Worm (Caenorhabditis elegans) whole organism, mixed stage, embryonic: Measurements from ENCODE around the gene Y76B12C.8.

Experiments
- bed-3 ChIP-seq: fragments of 200-800 bp; sonication (Bioruptor generic); optimal IDR thresholded peaks from 3 replicates; lab custom pipeline; 2018; ENCODE audit warnings: mild to moderate bottlenecking, missing genetic modification characterization, moderate library complexity, missing compliant biosample characterization
- cnd-1 ChIP-seq: fragments of 200-800 bp; sonication (Bioruptor generic); optimal IDR thresholded peaks from 2 replicates; lab custom pipeline; 2018; ENCODE audit warnings: mild to moderate bottlenecking, missing genetic modification characterization, missing compliant biosample characterization
- elt-3 ChIP-seq: fragments of 150-350 bp; optimal IDR thresholded peaks from 2 replicates; lab custom pipeline; 2014; ENCODE audit warnings: missing biosample characterization, missing genetic modification characterization
- lin-32 ChIP-seq: fragments of 200-800 bp; sonication (Bioruptor generic); optimal IDR thresholded peaks from 2 replicates; lab custom pipeline; 2018; ENCODE audit warnings: mild to moderate bottlenecking, missing genetic modification characterization, missing compliant biosample characterization
- mep-1 ChIP-seq: fragments of 150-350 bp; optimal IDR thresholded peaks from 2 replicates; lab custom pipeline; 2017; ENCODE audit warnings: missing biosample characterization, missing genetic modification reagents, missing genetic modification characterization, inconsistent platforms
- nhr-12 ChIP-seq: fragments of 150-350 bp; optimal IDR thresholded peaks from 2 replicates; lab custom pipeline; 2014; ENCODE audit warnings: missing biosample characterization, missing genetic modification characterization
- nhr-76 ChIP-seq: sonication (generic microtip); optimal IDR thresholded peaks from 2 replicates; lab custom pipeline; 2017; ENCODE audit warnings: missing biosample characterization, missing genetic modification characterization
- pha-4 ChIP-seq: fragments of 150-350 bp; optimal IDR thresholded peaks from 2 replicates; lab custom pipeline; 2018; ENCODE audit warnings: missing biosample characterization, missing genetic modification reagents, missing genetic modification characterization
- snpc-4 ChIP-seq: fragments of 150-350 bp; optimal IDR thresholded peaks from 2 replicates; lab custom pipeline; 2014; ENCODE audit warnings: missing biosample characterization, missing genetic modification characterization
- sptf-1 ChIP-seq: sonication (generic microtip); optimal IDR thresholded peaks from 2 replicates; lab custom pipeline; 2017; ENCODE audit warnings: mild to moderate bottlenecking, missing genetic modification characterization, moderate library complexity, missing compliant biosample characterization
- tbx-8 ChIP-seq: fragments of 200-800 bp; sonication (Bioruptor generic); optimal IDR thresholded peaks from 2 replicates; lab custom pipeline; 2018; ENCODE audit warnings: mild to moderate bottlenecking, missing genetic modification characterization, moderate library complexity, missing compliant biosample characterization
- unc-39 ChIP-seq: fragments of 150-350 bp; optimal IDR thresholded peaks from 2 replicates; lab custom pipeline; 2014; ENCODE audit warnings: missing biosample characterization, missing genetic modification characterization
- unc-62 ChIP-seq: fragments of 150-350 bp; optimal IDR thresholded peaks from 2 replicates; lab custom pipeline; 2014; ENCODE audit warnings: missing biosample characterization, missing genetic modification reagents, missing genetic modification characterization
- ztf-11 ChIP-seq: fragments of 150-350 bp; optimal IDR thresholded peaks from 2 replicates; lab custom pipeline; 2014; ENCODE audit warnings: missing biosample characterization, missing genetic modification characterization

- TF ChIP-seq nhr-76 (tag; lab: Kevin White, UChicago) (no peak), unc-39 (tag; lab: Kevin White, UChicago) (no peak), unc-62 (GFP tag; lab: Kevin White, UChicago) (no peak), snpc-4 (tag; lab: Kevin White, UChicago) (no peak), lin-32 (GFP tag; lab: Kevin White, UChicago) (no peak), cnd-1 (tag; lab: Kevin White, UChicago) (no peak), tbx-8 (GFP tag; lab: Kevin White, UChicago) (no peak), elt-3 (tag; lab: Kevin White, UChicago) (no peak), bed-3 (GFP tag; lab: Kevin White, UChicago) (no peak), pha-4 (tag; lab: Kevin White, UChicago) (no peak), mep-1 (tag; lab: Kevin White, UChicago) (no peak), ztf-11 (no peak), sptf-1 (tag; lab: Kevin White, UChicago) (no peak), nhr-12 (tag; lab: Kevin White, UChicago) (no peak)
Observed at ce11 chrIV:1956411-1956810, 23.4 kb upstream of the Y76B12C.8 start, which contains the start of gene F52C12.6.
